Fruit fly (Drosophila melanogaster) whole organism, embryonic: ENCODE data around the gene janA.
A peak's percentile ranks its signal among the peaks of the same experiment; 100 is the strongest.

Experiments
- Bteb2 ChIP-seq: fragments of 200-800 bp; sonication (Bioruptor generic); optimal IDR thresholded peaks from 2 replicates; lab custom pipeline; 2016; ENCODE audit warnings: missing biosample characterization, missing genetic modification characterization
- CG10147 ChIP-seq: fragments of 200-800 bp; sonication (Bioruptor generic); optimal IDR thresholded peaks from 2 replicates; lab custom pipeline; 2019; ENCODE audit warnings: missing biosample characterization, mild to moderate bottlenecking, missing genetic modification characterization, moderate library complexity
- CG10274 ChIP-seq: fragments of 200-800 bp; sonication (Bioruptor generic); optimal IDR thresholded peaks from 3 replicates; lab custom pipeline; 2017; ENCODE audit warnings: missing biosample characterization, mild to moderate bottlenecking, missing genetic modification characterization
- CG10321 ChIP-seq: fragments of 200-800 bp; sonication (Bioruptor generic); IDR thresholded peaks from 2 replicates; pipeline ENCODE4 v1.3.6; 2022; ENCODE audit warnings: missing biosample characterization, missing genetic modification characterization
- CG10431 ChIP-seq: fragments of 200-800 bp; sonication (Bioruptor generic); optimal IDR thresholded peaks from 3 replicates; lab custom pipeline; 2018; ENCODE audit warnings: missing biosample characterization, mild to moderate bottlenecking, missing genetic modification characterization
- CG12155 ChIP-seq: fragments of 200-800 bp; sonication (Bioruptor generic); optimal IDR thresholded peaks from 3 replicates; lab custom pipeline; 2016; ENCODE audit warnings: missing biosample characterization, missing genetic modification characterization
- CG13624 ChIP-seq: fragments of 200-800 bp; sonication (Bioruptor generic); optimal IDR thresholded peaks from 2 replicates; lab custom pipeline; 2016; ENCODE audit warnings: missing biosample characterization, missing genetic modification characterization
- CG14965 ChIP-seq: fragments of 200-800 bp; sonication (Bioruptor generic); optimal IDR thresholded peaks from 2 replicates; lab custom pipeline; 2016; ENCODE audit warnings: missing biosample characterization, missing genetic modification characterization, borderline replicate concordance
- CG15601 ChIP-seq: fragments of 200-800 bp; sonication (Bioruptor generic); optimal IDR thresholded peaks from 3 replicates; lab custom pipeline; 2019; ENCODE audit warnings: missing biosample characterization, mild to moderate bottlenecking, missing genetic modification characterization, moderate library complexity
- CG16815 ChIP-seq: fragments of 200-800 bp; sonication (Bioruptor generic); optimal IDR thresholded peaks from 3 replicates; lab custom pipeline; 2017; ENCODE audit warnings: missing biosample characterization, mild to moderate bottlenecking, missing genetic modification characterization
- CG16863 ChIP-seq: fragments of 200-800 bp; sonication (Bioruptor generic); optimal IDR thresholded peaks from 3 replicates; lab custom pipeline; 2016; ENCODE audit warnings: missing biosample characterization, missing genetic modification characterization
- CG17186 ChIP-seq: fragments of 200-800 bp; sonication (Bioruptor generic); optimal IDR thresholded peaks from 3 replicates; lab custom pipeline; 2017; ENCODE audit warnings: missing biosample characterization, missing genetic modification reagents, missing genetic modification characterization
- CG17328 ChIP-seq: fragments of 200-800 bp; sonication (Bioruptor generic); IDR thresholded peaks from 2 replicates; pipeline ENCODE4 v1.3.6; 2022; ENCODE audit warnings: missing biosample characterization, missing genetic modification characterization
- CG17568 ChIP-seq: fragments of 200-800 bp; sonication (Bioruptor generic); optimal IDR thresholded peaks from 2 replicates; lab custom pipeline; 2018; ENCODE audit warnings: missing biosample characterization, mild to moderate bottlenecking, missing genetic modification characterization, moderate library complexity
- CG2116 ChIP-seq: fragments of 200-800 bp; sonication (Bioruptor generic); optimal IDR thresholded peaks from 3 replicates; lab custom pipeline; 2018; ENCODE audit warnings: missing biosample characterization, mild to moderate bottlenecking, missing genetic modification characterization
- CG2712 ChIP-seq: fragments of 200-800 bp; optimal IDR thresholded peaks from 3 replicates; lab custom pipeline; 2019; ENCODE audit warnings: missing biosample characterization, mild to moderate bottlenecking, missing genetic modification characterization, moderate library complexity
- CG30020 ChIP-seq: fragments of 200-800 bp; optimal IDR thresholded peaks from 2 replicates; lab custom pipeline; 2019; ENCODE audit warnings: missing biosample characterization, mild to moderate bottlenecking, missing genetic modification characterization, moderate library complexity
- CG32532 ChIP-seq: fragments of 200-800 bp; sonication (Bioruptor generic); IDR thresholded peaks from 2 replicates; pipeline ENCODE4 v1.3.6; 2022; ENCODE audit warnings: missing biosample characterization, missing genetic modification characterization
- CG4730 ChIP-seq: fragments of 200-800 bp; sonication (Bioruptor generic); IDR thresholded peaks from 2 replicates; pipeline ENCODE4 v1.3.6; 2022; ENCODE audit warnings: missing biosample characterization, missing genetic modification characterization
- CG4820 ChIP-seq: fragments of 200-800 bp; sonication (Bioruptor generic); optimal IDR thresholded peaks from 3 replicates; lab custom pipeline; 2016; ENCODE audit warnings: missing biosample characterization, missing genetic modification characterization
- CG4854 ChIP-seq: fragments of 200-800 bp; sonication (Bioruptor generic); optimal IDR thresholded peaks from 2 replicates; lab custom pipeline; 2016; ENCODE audit warnings: missing biosample characterization, missing genetic modification characterization, inconsistent platforms
- CG6854 ChIP-seq: fragments of 200-800 bp; sonication (Bioruptor generic); optimal IDR thresholded peaks from 3 replicates; lab custom pipeline; 2017; ENCODE audit warnings: missing biosample characterization, mild to moderate bottlenecking, missing genetic modification characterization
- CG8359 ChIP-seq: fragments of 200-800 bp; sonication (Bioruptor generic); optimal IDR thresholded peaks from 2 replicates; lab custom pipeline; 2017; ENCODE audit warnings: missing biosample characterization, mild to moderate bottlenecking, missing genetic modification characterization, borderline replicate concordance
- CG8944 ChIP-seq: fragments of 200-800 bp; sonication (Bioruptor generic); optimal IDR thresholded peaks from 3 replicates; lab custom pipeline; 2016; ENCODE audit warnings: missing biosample characterization, missing genetic modification characterization
- CG9797 ChIP-seq: fragments of 200-800 bp; sonication (Bioruptor generic); optimal IDR thresholded peaks from 3 replicates; lab custom pipeline; 2018; ENCODE audit warnings: missing biosample characterization, mild to moderate bottlenecking, missing genetic modification characterization
- Hand ChIP-seq: fragments of 200-800 bp; sonication (Bioruptor generic); optimal IDR thresholded peaks from 2 replicates; lab custom pipeline; 2017; ENCODE audit warnings: mild to moderate bottlenecking, missing biosample characterization, missing genetic modification reagents, missing genetic modification characterization
- HmgD ChIP-seq: fragments of 200-800 bp; sonication (Bioruptor generic); optimal IDR thresholded peaks from 3 replicates; lab custom pipeline; 2016; ENCODE audit warnings: missing biosample characterization, missing genetic modification characterization
- Hmr ChIP-seq: fragments of 200-800 bp; sonication (Bioruptor generic); optimal IDR thresholded peaks from 3 replicates; lab custom pipeline; 2017; ENCODE audit warnings: mild to moderate bottlenecking, missing biosample characterization, missing genetic modification reagents, missing genetic modification characterization
- Meics ChIP-seq: fragments of 200-800 bp; sonication (Bioruptor generic); optimal IDR thresholded peaks from 2 replicates; lab custom pipeline; 2017; ENCODE audit warnings: missing biosample characterization, mild to moderate bottlenecking, missing genetic modification characterization
- Poxn ChIP-seq: fragments of 200-800 bp; sonication (Bioruptor generic); IDR thresholded peaks from 2 replicates; pipeline ENCODE4 v1.3.6; 2022; ENCODE audit warnings: missing biosample characterization, missing genetic modification characterization
- Rfx ChIP-seq: fragments of 200-800 bp; sonication (Bioruptor generic); IDR thresholded peaks from 2 replicates; pipeline ENCODE4 v1.3.6; 2022; ENCODE audit warnings: missing biosample characterization, missing genetic modification characterization
- abd-A ChIP-seq: fragments of 200-800 bp; sonication (Bioruptor generic); optimal IDR thresholded peaks from 3 replicates; lab custom pipeline; 2019; ENCODE audit warnings: missing biosample characterization, mild to moderate bottlenecking, missing genetic modification characterization, moderate library complexity
- ci ChIP-seq: fragments of 200-800 bp; sonication (Bioruptor generic); IDR thresholded peaks from 3 replicates; pipeline ENCODE4 v1.3.6; 2022; ENCODE audit warnings: missing biosample characterization, missing genetic modification characterization
- exex ChIP-seq: fragments of 200-800 bp; sonication (Bioruptor generic); optimal IDR thresholded peaks from 4 replicates; lab custom pipeline; 2018; ENCODE audit warnings: missing biosample characterization, mild to moderate bottlenecking, missing genetic modification characterization, moderate library complexity
- ftz-f1 ChIP-seq: fragments of 200-800 bp; sonication (Bioruptor generic); optimal IDR thresholded peaks from 2 replicates; lab custom pipeline; 2016; ENCODE audit warnings: missing biosample characterization, missing genetic modification characterization
- gem ChIP-seq: fragments of 200-800 bp; sonication (Bioruptor generic); optimal IDR thresholded peaks from 2 replicates; lab custom pipeline; 2019; ENCODE audit warnings: missing biosample characterization, mild to moderate bottlenecking, missing genetic modification characterization, moderate library complexity
- jumu ChIP-seq: fragments of 200-800 bp; sonication (Bioruptor generic); optimal IDR thresholded peaks from 3 replicates; lab custom pipeline; 2016; ENCODE audit warnings: missing biosample characterization, missing genetic modification characterization
- lmd ChIP-seq: fragments of 200-800 bp; sonication (Bioruptor generic); IDR thresholded peaks from 2 replicates; pipeline ENCODE4 v1.3.6; 2022; ENCODE audit warnings: missing biosample characterization, missing genetic modification characterization
- mam ChIP-seq: fragments of 200-800 bp; sonication (Bioruptor generic); optimal IDR thresholded peaks from 3 replicates; lab custom pipeline; 2016; ENCODE audit warnings: missing biosample characterization, missing genetic modification characterization
- nmo ChIP-seq: fragments of 200-800 bp; sonication (Bioruptor generic); optimal IDR thresholded peaks from 2 replicates; lab custom pipeline; 2018; ENCODE audit warnings: missing biosample characterization, mild to moderate bottlenecking, missing genetic modification characterization, moderate library complexity
- p53 ChIP-seq: fragments of 200-800 bp; sonication (Bioruptor generic); optimal IDR thresholded peaks from 2 replicates; lab custom pipeline; 2016; ENCODE audit warnings: missing biosample characterization, missing genetic modification characterization
- pan ChIP-seq, 4 experiments: fragments of >200 bp in 3 of 4; fragments of 200-800 bp in 1 of 4; sonication (Bioruptor generic) in 1 of 4; optimal IDR thresholded peaks in 3 of 4; IDR thresholded peaks in 1 of 4; 2 replicates each; pipeline versions ENCODE4 v1.3.6 to Lab custom; 2017 to 2022; ENCODE audit warnings: missing biosample characterization in 2 of 4, missing genetic modification characterization in 2 of 4, mixed read lengths in 1 of 4
- pita ChIP-seq: fragments of 200-800 bp; sonication (Bioruptor generic); optimal IDR thresholded peaks from 2 replicates; lab custom pipeline; 2017; ENCODE audit warnings: missing biosample characterization, mild to moderate bottlenecking, missing genetic modification characterization
- psq ChIP-seq: fragments of 200-800 bp; sonication (Bioruptor generic); optimal IDR thresholded peaks from 2 replicates; lab custom pipeline; 2017; ENCODE audit warnings: missing biosample characterization, missing genetic modification characterization
- pzg ChIP-seq: fragments of 200-800 bp; sonication (Bioruptor generic); optimal IDR thresholded peaks from 3 replicates; lab custom pipeline; 2018; ENCODE audit warnings: missing biosample characterization, mild to moderate bottlenecking, missing genetic modification characterization, moderate library complexity
- scrt ChIP-seq: fragments of 200-800 bp; sonication (Bioruptor generic); optimal IDR thresholded peaks from 2 replicates; lab custom pipeline; 2018; ENCODE audit warnings: missing biosample characterization, mild to moderate bottlenecking, missing genetic modification characterization, moderate library complexity
- tio ChIP-seq: fragments of 200-800 bp; sonication (Bioruptor generic); optimal IDR thresholded peaks from 2 replicates; lab custom pipeline; 2017; ENCODE audit warnings: missing biosample characterization, missing genetic modification characterization, inconsistent platforms
- wek ChIP-seq: fragments of 200-800 bp; sonication (Bioruptor generic); optimal IDR thresholded peaks from 3 replicates; lab custom pipeline; 2018; ENCODE audit warnings: missing biosample characterization, mild to moderate bottlenecking, missing genetic modification characterization, moderate library complexity

janA gene

DNA sequence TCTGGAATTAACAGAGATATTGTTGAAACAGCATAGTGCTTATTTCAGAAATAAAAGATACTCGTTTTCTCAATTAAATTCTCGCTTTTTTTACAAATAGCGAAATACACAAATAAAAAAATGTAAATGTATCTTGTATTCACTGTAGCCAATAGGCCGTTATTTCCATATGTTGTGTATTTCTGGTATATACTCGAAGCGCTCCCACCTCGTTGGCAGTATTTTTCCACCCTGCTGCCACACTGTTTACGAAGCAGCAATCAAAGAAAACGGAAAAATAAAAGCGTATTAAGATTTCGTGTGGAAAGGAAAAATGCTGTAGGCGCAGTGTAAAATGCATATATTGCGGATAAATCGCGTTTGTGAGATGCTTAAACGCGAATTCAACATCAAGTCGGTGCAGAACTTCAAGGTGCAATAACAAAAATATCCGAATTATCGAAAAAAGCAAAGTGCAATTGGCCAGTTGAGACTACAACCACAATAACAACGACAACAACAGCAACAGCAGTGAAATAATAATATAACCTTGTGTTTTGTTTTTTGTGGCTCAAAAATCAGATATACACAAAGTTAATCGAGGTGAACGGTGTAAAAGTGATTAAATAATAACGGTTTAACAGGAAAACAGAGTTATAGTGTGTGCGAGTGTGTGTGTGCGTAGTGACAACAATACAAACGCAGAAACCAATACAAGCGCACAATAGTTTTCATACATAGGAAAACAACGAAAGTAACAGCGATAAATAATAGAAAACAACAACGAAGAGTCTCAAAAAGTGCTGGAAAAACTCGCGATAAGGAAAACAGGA, 18.9 kb upstream of the janA start, which contains the start of gene sima (continued):
- TF ChIP-seq CG15601 (tag; lab: Kevin White, UChicago) (peak; percentile 40), CG17568 (GFP tag; lab: Kevin White, UChicago) (peak; percentile 13), gem (tag; lab: Kevin White, UChicago) (peak; percentile 27), mam (GFP tag; lab: Kevin White, UChicago) (peak; percentile 32), Hand (GFP tag; lab: Kevin White, UChicago) (no peak), CG13624 (GFP tag; lab: Kevin White, UChicago) (peak; percentile 58), CG4820 (GFP tag; lab: Kevin White, UChicago) (peak; percentile 8), CG2116 (peak; percentile 34), Poxn (GFP tag; lab: Robert Waterston, UW) (no peak), CG17186 (no peak), HmgD (GFP tag; lab: Kevin White, UChicago) (no peak), CG30020 (peak; percentile 40), Rfx (GFP tag; lab: Robert Waterston, UW) (peak; percentile 64), CG4854 (GFP tag; lab: Kevin White, UChicago) (no peak), scrt (GFP tag; lab: Kevin White, UChicago) (peak; percentile 5), abd-A (tag; lab: Kevin White, UChicago) (peak; percentile 61), CG17328 (GFP tag; lab: Robert Waterston, UW) (0 out of 2 replicates have a peak, but pooled peaks have one; percentile 24), ci (GFP tag; lab: Robert Waterston, UW) (peak; percentile 32; the same call in 1 of the 3 replicates), Meics (GFP tag; lab: Kevin White, UChicago) (peak; percentile 55), pzg (GFP tag; lab: Kevin White, UChicago) (peak; percentile 86), CG32532 (GFP tag; lab: Robert Waterston, UW) (peak; percentile 61), CG10147 (peak; percentile 28), CG14965 (GFP tag; lab: Kevin White, UChicago) (no peak), jumu (peak; percentile 2), CG6854 (GFP tag; lab: Kevin White, UChicago) (peak; percentile 27), tio (GFP tag; lab: Kevin White, UChicago) (no peak), CG16863 (GFP tag; lab: Kevin White, UChicago) (peak; percentile 23), psq (GFP tag; lab: Kevin White, UChicago) (peak; percentile 98), CG4730 (GFP tag; lab: Robert Waterston, UW) (peak; percentile 20; the same call in 1 of the 2 replicates), nmo (GFP tag; lab: Kevin White, UChicago) (peak; percentile 51), ftz-f1 (peak; percentile 45), CG8944 (GFP tag; lab: Kevin White, UChicago) (peak; percentile 4), wek (no peak), CG16815 (GFP tag; lab: Kevin White, UChicago) (no peak), CG10431 (no peak), CG2712 (tag; lab: Kevin White, UChicago) (peak; percentile 54), CG10321 (no peak), CG10274 (no peak), pita (GFP tag; lab: Kevin White, UChicago) (no peak), pan (optimal IDR thresholded peaks at IDR 0.05; lab: Kevin White, UChicago) (no peak), pan (GFP tag; optimal IDR thresholded peaks at IDR 0.05 in 1 of 2, IDR thresholded peaks at IDR 0.05 in 1 of 2) (peak in 1 of 2 experiments; percentile 65), CG9797 (peak; percentile 90), CG8359 (GFP tag; lab: Kevin White, UChicago) (no peak), exex (peak; percentile 32), lmd (GFP tag; lab: Robert Waterston, UW) (peak; percentile 31; the same call in 1 of the 2 replicates), Hmr (GFP tag; lab: Kevin White, UChicago) (peak; percentile 39), Bteb2 (GFP tag; lab: Kevin White, UChicago) (no peak), CG12155 (peak; percentile 41), p53 (GFP tag; lab: Kevin White, UChicago) (peak; percentile 27)
